ENCODE assay signal across 1 fruit fly cellular context in genomic region chr2L:2857862-2858734, dm6.
A peak's percentile ranks its signal among the peaks of the same experiment; 100 is the strongest.
TF ChIP-seq lines count a peak whose summit lies in the region.

No protein-coding gene starts in this region.

TF ChIP-seq in whole organism, embryonic, 481 proteins besides CTCF, POLR2A, EP300 and RAD21 (continued from another document and continues in another):
- TF ChIP-seq CG4707 (GFP tag; optimal IDR thresholded peaks at IDR 0.05; lab: Kevin White, UChicago), result no peak
- no peak for TF ChIP-seq lbe (GFP tag; optimal IDR thresholded peaks at IDR 0.05; lab: Kevin White, UChicago)
- TF ChIP-seq Lhr (GFP tag; optimal IDR thresholded peaks at IDR 0.05; lab: Kevin White, UChicago), result no peak
- TF ChIP-seq CG31441 (GFP tag; IDR thresholded peaks at IDR 0.05; lab: Robert Waterston, UW), result no peak
- TF ChIP-seq rib (GFP tag; IDR thresholded peaks at IDR 0.05; lab: Robert Waterston, UW), result peak; percentile 76; the same call in 1 of the 2 replicates
- peak; percentile 86 for TF ChIP-seq CG17385 (GFP tag; optimal IDR thresholded peaks at IDR 0.05; lab: Kevin White, UChicago)
- no peak for TF ChIP-seq CG12155 (GFP tag; optimal IDR thresholded peaks at IDR 0.05; lab: Kevin White, UChicago)
- TF ChIP-seq hbn (GFP tag; IDR thresholded peaks at IDR 0.05; lab: Robert Waterston, UW; ENCODE audit: partially characterized antibody), result no peak
- TF ChIP-seq D19B (GFP tag; optimal IDR thresholded peaks at IDR 0.05; lab: Kevin White, UChicago), result no peak
- TF ChIP-seq Hr78 (GFP tag; optimal IDR thresholded peaks at IDR 0.05; lab: Kevin White, UChicago), result peak in 1 of 2 experiments; percentile 28
- TF ChIP-seq CG43689 (GFP tag; IDR thresholded peaks at IDR 0.05; lab: Robert Waterston, UW), result no peak
- no peak for TF ChIP-seq klu (GFP tag; IDR thresholded peaks at IDR 0.05; lab: Robert Waterston, UW)
- TF ChIP-seq pho (GFP tag; optimal IDR thresholded peaks at IDR 0.05; lab: Kevin White, UChicago), result peak; percentile 33
- TF ChIP-seq CG13775 (GFP tag; optimal IDR thresholded peaks at IDR 0.05; lab: Kevin White, UChicago), result no peak
- TF ChIP-seq pan (optimal IDR thresholded peaks at IDR 0.05; lab: Kevin White, UChicago), result no peak
- TF ChIP-seq pan (GFP tag; optimal IDR thresholded peaks at IDR 0.05 in 1 of 2, IDR thresholded peaks at IDR 0.05 in 1 of 2), result no peak
- no peak for TF ChIP-seq CG30020 (tag; optimal IDR thresholded peaks at IDR 0.05; lab: Kevin White, UChicago)
- TF ChIP-seq CG6272 (GFP tag; IDR thresholded peaks at IDR 0.05; lab: Robert Waterston, UW), result no peak
- no peak for TF ChIP-seq CG6175 (GFP tag; IDR thresholded peaks at IDR 0.05; lab: Robert Waterston, UW)
- TF ChIP-seq hkb (optimal IDR thresholded peaks at IDR 0.05; lab: Kevin White, UChicago), result no peak
- no peak for TF ChIP-seq hkb (GFP tag; IDR thresholded peaks at IDR 0.05; lab: Robert Waterston, UW)
- TF ChIP-seq chn (GFP tag; optimal IDR thresholded peaks at IDR 0.05; lab: Kevin White, UChicago), result no peak
- no peak for TF ChIP-seq inv (GFP tag; IDR thresholded peaks at IDR 0.05; lab: Robert Waterston, UW; ENCODE audit: partially characterized antibody)
- TF ChIP-seq her (GFP tag; optimal IDR thresholded peaks at IDR 0.05; lab: Kevin White, UChicago), result peak; percentile 14
- TF ChIP-seq CHES-1-like (GFP tag; optimal IDR thresholded peaks at IDR 0.05; lab: Kevin White, UChicago), result no peak
- TF ChIP-seq E2f1 (GFP tag; IDR thresholded peaks at IDR 0.05; lab: Robert Waterston, UW), result no peak
- no peak for TF ChIP-seq Dref (GFP tag; IDR thresholded peaks at IDR 0.05; lab: Robert Waterston, UW)
- no peak for TF ChIP-seq CG17568 (GFP tag; optimal IDR thresholded peaks at IDR 0.05; lab: Kevin White, UChicago)
- no peak for TF ChIP-seq insv (GFP tag; optimal IDR thresholded peaks at IDR 0.05; lab: Kevin White, UChicago)
- no peak for TF ChIP-seq slp2 (GFP tag; optimal IDR thresholded peaks at IDR 0.05; lab: Kevin White, UChicago)
- no peak for TF ChIP-seq CG7357 (GFP tag; IDR thresholded peaks at IDR 0.05; lab: Robert Waterston, UW)
- no peak for TF ChIP-seq MESR4 (GFP tag; optimal IDR thresholded peaks at IDR 0.05; lab: Kevin White, UChicago)
- TF ChIP-seq gsb (GFP tag; IDR thresholded peaks at IDR 0.05; lab: Robert Waterston, UW), result no peak
- no peak for TF ChIP-seq CoRest (tag; optimal IDR thresholded peaks at IDR 0.05; lab: Kevin White, UChicago)
- no peak for TF ChIP-seq sob (GFP tag; IDR thresholded peaks at IDR 0.05; lab: Robert Waterston, UW)
- TF ChIP-seq CG4820 (GFP tag; optimal IDR thresholded peaks at IDR 0.05; lab: Kevin White, UChicago), result no peak
- TF ChIP-seq ab (GFP tag; optimal IDR thresholded peaks at IDR 0.05; lab: Kevin White, UChicago), result no peak
- peak; percentile 45 for TF ChIP-seq dmrt99B (tag; optimal IDR thresholded peaks at IDR 0.05; lab: Kevin White, UChicago)
- TF ChIP-seq CG2875 (GFP tag; optimal IDR thresholded peaks at IDR 0.05; lab: Kevin White, UChicago), result no peak
- no peak for TF ChIP-seq pb (GFP tag; optimal IDR thresholded peaks at IDR 0.05; lab: Kevin White, UChicago)
- no peak for TF ChIP-seq Bteb2 (GFP tag; optimal IDR thresholded peaks at IDR 0.05; lab: Kevin White, UChicago)
- peak; percentile 43 for TF ChIP-seq CG13894 (tag; optimal IDR thresholded peaks at IDR 0.05; lab: Kevin White, UChicago)
- no peak for TF ChIP-seq Bdp1 (GFP tag; optimal IDR thresholded peaks at IDR 0.05; lab: Kevin White, UChicago)
- TF ChIP-seq B-H1 (GFP tag; IDR thresholded peaks at IDR 0.05; lab: Robert Waterston, UW), result no peak
- TF ChIP-seq NC2β (GFP tag; optimal IDR thresholded peaks at IDR 0.05; lab: Kevin White, UChicago), result no peak
- TF ChIP-seq CG3163 (GFP tag; optimal IDR thresholded peaks at IDR 0.05; lab: Kevin White, UChicago), result no peak
- no peak for TF ChIP-seq trem (tag; optimal IDR thresholded peaks at IDR 0.05; lab: Kevin White, UChicago)
- TF ChIP-seq al (GFP tag; IDR thresholded peaks at IDR 0.05; lab: Robert Waterston, UW), result no peak
- no peak for TF ChIP-seq vvl (GFP tag; IDR thresholded peaks at IDR 0.05; lab: Robert Waterston, UW)
- TF ChIP-seq p53 (GFP tag; optimal IDR thresholded peaks at IDR 0.05; lab: Kevin White, UChicago), result no peak
- no peak for TF ChIP-seq Elba2 (GFP tag; optimal IDR thresholded peaks at IDR 0.05; lab: Kevin White, UChicago)
- TF ChIP-seq CG1792 (GFP tag; optimal IDR thresholded peaks at IDR 0.05; lab: Kevin White, UChicago), result no peak
- no peak for TF ChIP-seq Neu2 (GFP tag; optimal IDR thresholded peaks at IDR 0.05; lab: Kevin White, UChicago; ENCODE audit: borderline replicate concordance)
- no peak for TF ChIP-seq CG13624 (GFP tag; optimal IDR thresholded peaks at IDR 0.05; lab: Kevin White, UChicago)
- no peak for TF ChIP-seq zfh2 (GFP tag; optimal IDR thresholded peaks at IDR 0.05; lab: Kevin White, UChicago)
- no peak for TF ChIP-seq Vsx1 (GFP tag; optimal IDR thresholded peaks at IDR 0.05; lab: Kevin White, UChicago)
- no peak for TF ChIP-seq CG1602 (GFP tag; optimal IDR thresholded peaks at IDR 0.05; lab: Kevin White, UChicago)
- no peak for TF ChIP-seq odd (GFP tag; optimal IDR thresholded peaks at IDR 0.05; lab: Kevin White, UChicago)
- no peak for TF ChIP-seq jigr1 (GFP tag; IDR thresholded peaks at IDR 0.05; lab: Robert Waterston, UW)
- no peak for TF ChIP-seq esg (GFP tag; conservative IDR thresholded peaks at IDR 0.05; lab: Robert Waterston, UW)
- no peak for TF ChIP-seq NfI (GFP tag; optimal IDR thresholded peaks at IDR 0.05; lab: Kevin White, UChicago)
- TF ChIP-seq CG4730 (GFP tag; IDR thresholded peaks at IDR 0.05; lab: Robert Waterston, UW), result no peak
- TF ChIP-seq CG10959 (GFP tag; IDR thresholded peaks at IDR 0.05; lab: Robert Waterston, UW), result no peak; the same call in 1 of the 2 replicates
- TF ChIP-seq amos (GFP tag; IDR thresholded peaks at IDR 0.05; lab: Robert Waterston, UW; ENCODE audit: partially characterized antibody), result no peak
- peak; percentile 6 for TF ChIP-seq CG30403 (GFP tag; optimal IDR thresholded peaks at IDR 0.05; lab: Kevin White, UChicago)
- peak; percentile 44 for TF ChIP-seq CG7987 (GFP tag; optimal IDR thresholded peaks at IDR 0.05; lab: Kevin White, UChicago)
- TF ChIP-seq CG17359 (tag; optimal IDR thresholded peaks at IDR 0.05; lab: Kevin White, UChicago), result peak; percentile 39
- peak; percentile 62 for TF ChIP-seq Blimp-1 (GFP tag; optimal IDR thresholded peaks at IDR 0.05; lab: Kevin White, UChicago)
- TF ChIP-seq vnd (GFP tag; IDR thresholded peaks at IDR 0.05; lab: Robert Waterston, UW; ENCODE audit: partially characterized antibody), result no peak
- TF ChIP-seq CG15479 (GFP tag; optimal IDR thresholded peaks at IDR 0.05; lab: Kevin White, UChicago), result peak; percentile 74
- TF ChIP-seq CG14667 (GFP tag; IDR thresholded peaks at IDR 0.05; lab: Robert Waterston, UW), result no peak
- no peak for TF ChIP-seq HmgZ (tag; optimal IDR thresholded peaks at IDR 0.05; lab: Kevin White, UChicago)
- 0 out of 2 replicates have a peak, but pooled peaks have one; percentile 22 for TF ChIP-seq CG14441 (GFP tag; IDR thresholded peaks at IDR 0.05; lab: Robert Waterston, UW)
- no peak for TF ChIP-seq emc (GFP tag; optimal IDR thresholded peaks at IDR 0.05; lab: Kevin White, UChicago)
- no peak for TF ChIP-seq HLHmδ (GFP tag; optimal IDR thresholded peaks at IDR 0.05; lab: Kevin White, UChicago)
- TF ChIP-seq NC2α (GFP tag; optimal IDR thresholded peaks at IDR 0.05; lab: Kevin White, UChicago), result no peak
- TF ChIP-seq Awh (GFP tag; IDR thresholded peaks at IDR 0.05; lab: Robert Waterston, UW), result no peak
- no peak for TF ChIP-seq twi (tag; optimal IDR thresholded peaks at IDR 0.05; lab: Kevin White, UChicago)
- TF ChIP-seq MTF-1 (GFP tag; optimal IDR thresholded peaks at IDR 0.05; lab: Kevin White, UChicago; ENCODE audit: borderline replicate concordance), result peak; percentile 32
- TF ChIP-seq CG16813 (GFP tag; IDR thresholded peaks at IDR 0.05; lab: Robert Waterston, UW; ENCODE audit: partially characterized antibody), result no peak
- no peak for TF ChIP-seq CG9797 (GFP tag; optimal IDR thresholded peaks at IDR 0.05; lab: Kevin White, UChicago)
- peak; percentile 18 for TF ChIP-seq CG12769 (tag; optimal IDR thresholded peaks at IDR 0.05; lab: Kevin White, UChicago)
- peak; percentile 7 for TF ChIP-seq tin (GFP tag; optimal IDR thresholded peaks at IDR 0.05; lab: Kevin White, UChicago)
- TF ChIP-seq Dip2 (GFP tag; IDR thresholded peaks at IDR 0.05; lab: Robert Waterston, UW), result no peak
- no peak for TF ChIP-seq repo (GFP tag; optimal IDR thresholded peaks at IDR 0.05; lab: Kevin White, UChicago)
- no peak for TF ChIP-seq tio (GFP tag; optimal IDR thresholded peaks at IDR 0.05; lab: Kevin White, UChicago)
- no peak for TF ChIP-seq pzg (GFP tag; optimal IDR thresholded peaks at IDR 0.05; lab: Kevin White, UChicago)
- TF ChIP-seq pnt (GFP tag; optimal IDR thresholded peaks at IDR 0.05; lab: Kevin White, UChicago), result no peak
- TF ChIP-seq Jarid2 (GFP tag; optimal IDR thresholded peaks at IDR 0.05; lab: Kevin White, UChicago), result no peak
- TF ChIP-seq CG2889 (GFP tag; IDR thresholded peaks at IDR 0.05; lab: Robert Waterston, UW), result no peak
- no peak for TF ChIP-seq Camta (GFP tag; optimal IDR thresholded peaks at IDR 0.05; lab: Kevin White, UChicago)
- no peak for TF ChIP-seq lmd (GFP tag; IDR thresholded peaks at IDR 0.05; lab: Robert Waterston, UW)
- peak; percentile 29; the same call in 1 of the 2 replicates for TF ChIP-seq Xrp1 (GFP tag; IDR thresholded peaks at IDR 0.05; lab: Robert Waterston, UW)
- TF ChIP-seq bigmax (GFP tag; optimal IDR thresholded peaks at IDR 0.05; lab: Kevin White, UChicago), result no peak
- no peak for TF ChIP-seq Dad (GFP tag; optimal IDR thresholded peaks at IDR 0.05; lab: Kevin White, UChicago)
- no peak for TF ChIP-seq Poxn (GFP tag; IDR thresholded peaks at IDR 0.05; lab: Robert Waterston, UW)
- TF ChIP-seq CG10274 (GFP tag; optimal IDR thresholded peaks at IDR 0.05; lab: Kevin White, UChicago), result no peak
- peak in 1 of 2 experiments; percentile 20 for TF ChIP-seq Eip74EF (GFP tag; optimal IDR thresholded peaks at IDR 0.05; lab: Kevin White, UChicago)
- TF ChIP-seq h (optimal IDR thresholded peaks at IDR 0.05; lab: Kevin White, UChicago), result no peak
- peak; percentile 12 for TF ChIP-seq CG18262 (tag; optimal IDR thresholded peaks at IDR 0.05; lab: Kevin White, UChicago)
- TF ChIP-seq tgo (GFP tag; IDR thresholded peaks at IDR 0.05; lab: Robert Waterston, UW), result 0 out of 3 replicates have a peak, but pooled peaks have one; percentile 24
- TF ChIP-seq CG10462 (GFP tag; optimal IDR thresholded peaks at IDR 0.05; lab: Kevin White, UChicago), result no peak
- TF ChIP-seq Asciz (GFP tag; optimal IDR thresholded peaks at IDR 0.05; lab: Kevin White, UChicago), result no peak
- TF ChIP-seq yki (optimal IDR thresholded peaks at IDR 0.05; lab: Kevin White, UChicago), result no peak
- no peak for TF ChIP-seq tna (GFP tag; IDR thresholded peaks at IDR 0.05; lab: Robert Waterston, UW; ENCODE audit: partially characterized antibody)
- TF ChIP-seq CG18476 (GFP tag; optimal IDR thresholded peaks at IDR 0.05; lab: Kevin White, UChicago), result no peak
- TF ChIP-seq Kr (GFP tag; optimal IDR thresholded peaks at IDR 0.05; lab: Kevin White, UChicago), result no peak
- TF ChIP-seq gcm (GFP tag; optimal IDR thresholded peaks at IDR 0.05; lab: Kevin White, UChicago), result no peak
- no peak for TF ChIP-seq zfh1 (GFP tag; IDR thresholded peaks at IDR 0.05; lab: Robert Waterston, UW)
- TF ChIP-seq pros (GFP tag; optimal IDR thresholded peaks at IDR 0.05; lab: Kevin White, UChicago), result no peak
- no peak for TF ChIP-seq nom (GFP tag; optimal IDR thresholded peaks at IDR 0.05; lab: Kevin White, UChicago)
- peak; percentile 75 for TF ChIP-seq crol (GFP tag; IDR thresholded peaks at IDR 0.05; lab: Robert Waterston, UW)
- TF ChIP-seq sima (GFP tag; optimal IDR thresholded peaks at IDR 0.05; lab: Kevin White, UChicago), result no peak
- peak; percentile 2 for TF ChIP-seq gcm2 (GFP tag; optimal IDR thresholded peaks at IDR 0.05; lab: Kevin White, UChicago)
- TF ChIP-seq CG17912 (GFP tag; optimal IDR thresholded peaks at IDR 0.05; lab: Kevin White, UChicago), result peak; percentile 0
- TF ChIP-seq Opbp (GFP tag; IDR thresholded peaks at IDR 0.05; lab: Robert Waterston, UW; ENCODE audit: partially characterized antibody), result no peak
- TF ChIP-seq YL-1 (GFP tag; optimal IDR thresholded peaks at IDR 0.05; lab: Kevin White, UChicago), result no peak
- no peak for TF ChIP-seq vfl (GFP tag; optimal IDR thresholded peaks at IDR 0.05; lab: Kevin White, UChicago)
- no peak for TF ChIP-seq Myb (GFP tag; optimal IDR thresholded peaks at IDR 0.05; lab: Kevin White, UChicago)
- no peak for TF ChIP-seq ham (GFP tag; IDR thresholded peaks at IDR 0.05; lab: Robert Waterston, UW)
- TF ChIP-seq mld (GFP tag; IDR thresholded peaks at IDR 0.05; lab: Robert Waterston, UW; ENCODE audit: partially characterized antibody), result no peak
- TF ChIP-seq Doc2 (GFP tag; IDR thresholded peaks at IDR 0.05; lab: Robert Waterston, UW), result no peak
- no peak for TF ChIP-seq CG7963 (GFP tag; IDR thresholded peaks at IDR 0.05; lab: Robert Waterston, UW; ENCODE audit: partially characterized antibody)
- TF ChIP-seq Hsf (GFP tag; optimal IDR thresholded peaks at IDR 0.05; lab: Kevin White, UChicago), result no peak
- no peak for TF ChIP-seq ttk (GFP tag; IDR thresholded peaks at IDR 0.05; lab: Robert Waterston, UW)
- TF ChIP-seq CG12071 (GFP tag; optimal IDR thresholded peaks at IDR 0.05; lab: Kevin White, UChicago), result peak; percentile 42
- no peak for TF ChIP-seq CG1233 (GFP tag; optimal IDR thresholded peaks at IDR 0.05; lab: Kevin White, UChicago)
- TF ChIP-seq CG8478 (optimal IDR thresholded peaks at IDR 0.05; lab: Kevin White, UChicago), result no peak
- TF ChIP-seq Six4 (GFP tag; optimal IDR thresholded peaks at IDR 0.05; lab: Kevin White, UChicago), result no peak
- no peak for TF ChIP-seq Ets97D (GFP tag; optimal IDR thresholded peaks at IDR 0.05; lab: Kevin White, UChicago)
- no peak for TF ChIP-seq zen (tag; optimal IDR thresholded peaks at IDR 0.05; lab: Kevin White, UChicago)
- no peak for TF ChIP-seq chif (GFP tag; optimal IDR thresholded peaks at IDR 0.05; lab: Kevin White, UChicago)
- TF ChIP-seq lola (GFP tag; optimal IDR thresholded peaks at IDR 0.05; lab: Kevin White, UChicago), result no peak
- TF ChIP-seq stc (GFP tag; IDR thresholded peaks at IDR 0.05; lab: Robert Waterston, UW), result no peak
- peak; percentile 70 for TF ChIP-seq exex (tag; optimal IDR thresholded peaks at IDR 0.05; lab: Kevin White, UChicago)
- no peak for TF ChIP-seq HHEX (GFP tag; optimal IDR thresholded peaks at IDR 0.05; lab: Kevin White, UChicago)
- no peak for TF ChIP-seq CG7372 (GFP tag; IDR thresholded peaks at IDR 0.05; lab: Robert Waterston, UW)
- no peak for TF ChIP-seq Hr3 (GFP tag; optimal IDR thresholded peaks at IDR 0.05; lab: Kevin White, UChicago)
